Fruit fly (Drosophila melanogaster): ENCODE results near the gene CG3168.

The CG3168 gene

DNA sequence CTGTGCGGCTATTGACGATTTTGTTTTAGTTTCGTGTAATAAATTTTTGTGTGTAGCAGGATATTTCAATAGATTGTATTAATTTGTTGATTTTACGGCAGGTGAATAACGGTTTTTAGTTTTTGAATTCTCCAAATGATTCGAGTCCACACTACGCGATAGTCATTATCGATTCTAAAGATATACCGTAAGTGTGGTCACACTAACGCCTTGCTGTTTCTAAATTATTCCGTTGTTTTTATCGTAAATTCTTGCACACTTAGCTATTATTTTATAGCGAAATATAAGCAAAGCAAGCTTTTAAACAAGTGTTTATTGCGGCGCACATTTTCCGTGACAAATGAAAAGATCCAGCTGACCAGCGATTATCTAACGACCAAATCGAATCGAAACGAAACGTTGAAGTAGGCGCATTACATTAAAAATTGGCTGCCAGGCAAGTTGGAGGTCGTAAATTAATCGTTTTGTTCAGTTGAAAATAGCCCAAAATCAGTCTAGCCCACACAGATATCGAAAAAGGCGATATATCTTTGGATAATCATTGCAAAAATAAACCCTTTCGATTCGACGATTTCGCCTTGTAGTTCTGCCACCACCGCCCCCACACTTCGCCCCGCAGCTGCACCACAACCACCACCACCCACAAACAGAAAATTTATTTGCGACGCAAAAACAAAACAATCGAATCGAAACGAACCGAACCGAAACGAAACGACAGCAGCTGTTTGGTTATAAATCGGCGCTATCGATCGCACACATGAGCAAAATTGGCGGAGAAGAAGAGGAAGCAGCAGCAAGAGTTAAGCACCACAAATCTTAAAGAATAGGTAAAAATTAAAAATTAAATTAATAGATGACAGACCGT lies 55.9 kb downstream of the CG3168 start, which contains the start of gene Pink1 (continued):
- TF ChIP-seq gfzf (GFP tag; optimal IDR thresholded peaks at IDR 0.05), result peak; percentile 68
- TF ChIP-seq lov (optimal IDR thresholded peaks at IDR 0.05), result no peak
- no peak for TF ChIP-seq lov (GFP tag; IDR thresholded peaks at IDR 0.05)
- no peak for TF ChIP-seq sisA (GFP tag; IDR thresholded peaks at IDR 0.05)
- TF ChIP-seq CG17328 (GFP tag; IDR thresholded peaks at IDR 0.05), result no peak
- TF ChIP-seq CG4820 (GFP tag; optimal IDR thresholded peaks at IDR 0.05), result no peak
- no peak for TF ChIP-seq Max (GFP tag; optimal IDR thresholded peaks at IDR 0.05)
- TF ChIP-seq CG2889 (GFP tag; IDR thresholded peaks at IDR 0.05), result no peak
- no peak for TF ChIP-seq Dad (GFP tag; optimal IDR thresholded peaks at IDR 0.05)
- no peak for TF ChIP-seq Dip2 (GFP tag; IDR thresholded peaks at IDR 0.05)
- TF ChIP-seq Kr (GFP tag; optimal IDR thresholded peaks at IDR 0.05), result no peak
- TF ChIP-seq Antp (GFP tag; optimal IDR thresholded peaks at IDR 0.05), result no peak
- TF ChIP-seq ERR (GFP tag; optimal IDR thresholded peaks at IDR 0.05), result no peak
- no peak for TF ChIP-seq CG12071 (GFP tag; optimal IDR thresholded peaks at IDR 0.05)
- no peak for TF ChIP-seq CG3726 (GFP tag; IDR thresholded peaks at IDR 0.05)
- TF ChIP-seq z (GFP tag; IDR thresholded peaks at IDR 0.05), result no peak
- TF ChIP-seq al (GFP tag; IDR thresholded peaks at IDR 0.05), result no peak
- TF ChIP-seq psq (GFP tag; optimal IDR thresholded peaks at IDR 0.05), result no peak
- TF ChIP-seq CG6854 (GFP tag; optimal IDR thresholded peaks at IDR 0.05), result no peak
- TF ChIP-seq D19A (tag; optimal IDR thresholded peaks at IDR 0.05), result no peak
- no peak; the same call in 1 of the 2 replicates for TF ChIP-seq CG13287 (GFP tag; IDR thresholded peaks at IDR 0.05; ENCODE audit: partially characterized antibody)
- no peak for TF ChIP-seq CG12391 (tag; optimal IDR thresholded peaks at IDR 0.05)
- no peak for TF ChIP-seq CG1832 (GFP tag; optimal IDR thresholded peaks at IDR 0.05)
- no peak for TF ChIP-seq wor (GFP tag; IDR thresholded peaks at IDR 0.05)
- no peak for TF ChIP-seq ftz-f1 (GFP tag; optimal IDR thresholded peaks at IDR 0.05)
- TF ChIP-seq tap (tag; optimal IDR thresholded peaks at IDR 0.05), result no peak
- TF ChIP-seq vvl (GFP tag; IDR thresholded peaks at IDR 0.05), result no peak
- no peak for TF ChIP-seq CG1647 (GFP tag; optimal IDR thresholded peaks at IDR 0.05)
- no peak for TF ChIP-seq lbe (GFP tag; optimal IDR thresholded peaks at IDR 0.05)
- TF ChIP-seq grn (GFP tag; optimal IDR thresholded peaks at IDR 0.05), result no peak
- TF ChIP-seq tup (GFP tag; optimal IDR thresholded peaks at IDR 0.05), result no peak
- no peak for TF ChIP-seq Blimp-1 (GFP tag; optimal IDR thresholded peaks at IDR 0.05)
- TF ChIP-seq repo (GFP tag; optimal IDR thresholded peaks at IDR 0.05), result no peak
- no peak for TF ChIP-seq B-H1 (GFP tag; IDR thresholded peaks at IDR 0.05)
- TF ChIP-seq CG31224 (GFP tag; IDR thresholded peaks at IDR 0.05), result no peak
- no peak for TF ChIP-seq TFAM (GFP tag; optimal IDR thresholded peaks at IDR 0.05)
- TF ChIP-seq CG2129 (GFP tag; IDR thresholded peaks at IDR 0.05; ENCODE audit: partially characterized antibody), result no peak
- peak; percentile 11 for TF ChIP-seq CoRest (tag; optimal IDR thresholded peaks at IDR 0.05)
- TF ChIP-seq CG17385 (GFP tag; optimal IDR thresholded peaks at IDR 0.05), result peak; percentile 89
- no peak for TF ChIP-seq toy (GFP tag; IDR thresholded peaks at IDR 0.05)
- no peak for TF ChIP-seq CG12744 (GFP tag; optimal IDR thresholded peaks at IDR 0.05)
- no peak for TF ChIP-seq Oaz (GFP tag; IDR thresholded peaks at IDR 0.05)
- no peak for TF ChIP-seq CG18262 (tag; optimal IDR thresholded peaks at IDR 0.05)
- peak; percentile 51 for TF ChIP-seq CG2116 (GFP tag; optimal IDR thresholded peaks at IDR 0.05)
- 0 out of 3 replicates have a peak, but pooled peaks have one; percentile 6 for TF ChIP-seq CG7963 (GFP tag; IDR thresholded peaks at IDR 0.05; ENCODE audit: partially characterized antibody)
- peak; percentile 46 for TF ChIP-seq Scr (GFP tag; IDR thresholded peaks at IDR 0.05; ENCODE audit: partially characterized antibody)
- no peak for TF ChIP-seq CG13775 (GFP tag; optimal IDR thresholded peaks at IDR 0.05)
- no peak for TF ChIP-seq dmrt99B (tag; optimal IDR thresholded peaks at IDR 0.05)
- peak; percentile 70 for TF ChIP-seq Dref (GFP tag; IDR thresholded peaks at IDR 0.05)
- TF ChIP-seq PHDP (tag; optimal IDR thresholded peaks at IDR 0.05), result no peak

Data from whole organism, embryonic.